Fruit fly (Drosophila melanogaster) whole organism: ENCODE results near the gene CG7966.

Experiments
- CG8478 ChIP-seq: fragments of >200 bp; optimal IDR thresholded peaks from 2 replicates; lab custom pipeline; 2018; ENCODE audit warnings: inconsistent platforms
- pan ChIP-seq: fragments of >200 bp; optimal IDR thresholded peaks from 2 replicates; lab custom pipeline; 2017
- usp ChIP-seq: fragments of >200 bp; optimal IDR thresholded peaks from 2 replicates; lab custom pipeline; 2017; ENCODE audit warnings: missing biosample characterization, missing genetic modification characterization, mixed read lengths

- TF ChIP-seq usp (no peak), pan (lab: Kevin White, UChicago) (no peak), CG8478 (no peak)
Observed at dm6 chr3R:13042258-13043032, 8.8 kb downstream of the CG7966 start, which contains the start of gene snk.
